Worm (Caenorhabditis elegans) whole organism, mixed stage, embryonic: ENCODE results near the gene fbxa-150.

Source experiments
- elt-1 ChIP-seq: sonication (generic microtip); optimal IDR thresholded peaks from 2 replicates; lab custom pipeline; 2017; ENCODE audit warnings: missing genetic modification characterization, mild to moderate bottlenecking, missing compliant biosample characterization, antibody characterized with exemption, moderate library complexity, borderline replicate concordance; ENCODE audit not compliant: insufficient read depth
- elt-3 ChIP-seq: fragments of 150-350 bp; optimal IDR thresholded peaks from 2 replicates; lab custom pipeline; 2014; ENCODE audit warnings: missing biosample characterization, missing genetic modification characterization
- flh-1 ChIP-seq: fragments of 200-800 bp; sonication (Bioruptor generic); optimal IDR thresholded peaks from 2 replicates; lab custom pipeline; 2018; ENCODE audit warnings: mild to moderate bottlenecking, missing genetic modification characterization, moderate library complexity, missing compliant biosample characterization
- ham-2 ChIP-seq: fragments of 200-800 bp; sonication (Bioruptor generic); optimal IDR thresholded peaks from 2 replicates; lab custom pipeline; 2018; ENCODE audit warnings: mild to moderate bottlenecking, missing genetic modification characterization, missing compliant biosample characterization
- hlh-1 ChIP-seq: fragments of 150-350 bp; optimal IDR thresholded peaks from 2 replicates; lab custom pipeline; 2014; ENCODE audit warnings: missing biosample characterization, missing genetic modification reagents, missing genetic modification characterization
- lin-32 ChIP-seq: fragments of 200-800 bp; sonication (Bioruptor generic); optimal IDR thresholded peaks from 2 replicates; lab custom pipeline; 2018; ENCODE audit warnings: mild to moderate bottlenecking, missing genetic modification characterization, missing compliant biosample characterization
- lsy-2 ChIP-seq: fragments of 150-350 bp; optimal IDR thresholded peaks from 2 replicates; lab custom pipeline; 2014; ENCODE audit warnings: missing biosample characterization, missing genetic modification characterization
- mab-5 ChIP-seq: fragments of 150-350 bp; optimal IDR thresholded peaks from 2 replicates; lab custom pipeline; 2014; ENCODE audit warnings: missing biosample characterization, missing genetic modification characterization
- mep-1 ChIP-seq: fragments of 150-350 bp; optimal IDR thresholded peaks from 2 replicates; lab custom pipeline; 2017; ENCODE audit warnings: missing biosample characterization, missing genetic modification reagents, missing genetic modification characterization, inconsistent platforms
- nhr-28 ChIP-seq: fragments of 150-350 bp; optimal IDR thresholded peaks from 2 replicates; lab custom pipeline; 2014; ENCODE audit warnings: missing biosample characterization, missing genetic modification characterization
- nhr-76 ChIP-seq: sonication (generic microtip); optimal IDR thresholded peaks from 2 replicates; lab custom pipeline; 2017; ENCODE audit warnings: missing biosample characterization, missing genetic modification characterization
- pha-4 ChIP-seq: fragments of 150-350 bp; optimal IDR thresholded peaks from 2 replicates; lab custom pipeline; 2018; ENCODE audit warnings: missing biosample characterization, missing genetic modification reagents, missing genetic modification characterization
- sptf-1 ChIP-seq: sonication (generic microtip); optimal IDR thresholded peaks from 2 replicates; lab custom pipeline; 2017; ENCODE audit warnings: mild to moderate bottlenecking, missing genetic modification characterization, moderate library complexity, missing compliant biosample characterization
- unc-62 ChIP-seq: fragments of 150-350 bp; optimal IDR thresholded peaks from 2 replicates; lab custom pipeline; 2014; ENCODE audit warnings: missing biosample characterization, missing genetic modification reagents, missing genetic modification characterization

DNA sequence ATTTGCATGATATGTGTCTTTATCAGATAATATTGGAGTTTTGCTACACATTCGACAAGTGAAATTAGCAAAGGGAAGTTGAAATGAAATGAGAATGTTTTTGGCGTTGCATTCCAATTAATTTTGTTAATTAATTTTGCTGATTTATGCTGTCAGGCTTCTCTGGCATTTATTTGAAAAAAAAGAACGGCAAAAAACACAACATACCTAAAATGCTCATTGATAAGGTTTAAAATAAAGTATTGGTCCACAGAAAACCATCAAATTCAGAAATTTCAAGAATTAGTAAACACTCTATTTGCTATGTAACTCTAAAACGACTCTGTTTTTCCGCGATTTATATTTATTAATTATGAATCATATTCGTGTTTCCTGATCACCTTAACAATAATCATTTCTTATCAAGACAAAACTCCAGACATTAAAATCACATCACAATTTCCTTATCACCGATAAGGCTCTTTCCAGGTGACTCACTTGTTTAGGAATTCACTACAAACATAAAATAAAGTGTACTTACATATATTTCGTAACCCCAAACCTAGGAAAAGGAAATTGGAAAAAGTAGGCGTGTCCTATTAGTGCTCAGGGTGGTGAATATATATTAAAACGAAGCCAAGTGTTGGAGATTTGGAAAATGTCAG lies 3.5 kb downstream of the fbxa-150 start, which contains the start of the genes srh-166 and Y38H6C.24:
- TF ChIP-seq mab-5 (no peak), unc-62 (GFP tag; lab: Kevin White, UChicago) (no peak), elt-3 (tag; lab: Kevin White, UChicago) (no peak), lsy-2 (tag; lab: Kevin White, UChicago) (no peak), nhr-76 (no peak), nhr-28 (no peak), hlh-1 (tag; lab: Kevin White, UChicago) (no peak), ham-2 (no peak), lin-32 (GFP tag; lab: Kevin White, UChicago) (no peak), mep-1 (tag; lab: Kevin White, UChicago) (no peak), elt-1 (tag; lab: Kevin White, UChicago) (no peak), pha-4 (tag; lab: Kevin White, UChicago) (no peak), flh-1 (GFP tag; lab: Kevin White, UChicago) (no peak), sptf-1 (tag; lab: Kevin White, UChicago) (no peak)
